Worm (Caenorhabditis elegans): ENCODE data around the gene nlp-2.

DNA sequence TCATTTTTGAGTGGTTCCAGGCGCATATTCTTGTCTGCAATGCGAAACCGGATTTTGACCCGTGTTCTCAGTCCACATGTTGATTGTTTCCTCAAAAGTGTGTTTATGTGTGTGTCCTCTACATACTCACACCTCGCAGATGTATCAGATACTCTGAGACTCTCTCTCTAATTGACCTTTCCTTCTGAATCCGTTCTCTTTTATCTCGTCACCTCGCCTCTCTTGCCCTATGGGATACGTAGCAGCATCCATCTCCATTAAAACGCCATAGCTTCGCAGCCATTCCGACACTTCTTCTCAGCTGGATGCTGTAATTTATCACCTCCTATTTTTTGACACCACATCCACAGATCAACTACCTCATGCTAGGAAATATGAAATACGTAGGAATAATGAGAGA lies 14.1 kb downstream of the nlp-2 start:
- TF ChIP-seq mab-5 (tag; optimal IDR thresholded peaks at IDR 0.05) (no peak), lin-11 (tag; optimal IDR thresholded peaks at IDR 0.05) (no peak)

All from whole organism, L2 larva.